Fruit fly (Drosophila melanogaster) whole organism, embryonic: ENCODE measurements around the gene GCS2alpha.
A peak's percentile ranks its signal among the peaks of the same experiment; 100 is the strongest.

Experiments used
- B-H2 ChIP-seq: fragments of 200-800 bp; sonication (Bioruptor generic); optimal IDR thresholded peaks from 2 replicates; lab custom pipeline; 2018; ENCODE audit warnings: missing biosample characterization, mild to moderate bottlenecking, missing genetic modification characterization
- CG11456 ChIP-seq: fragments of 200-800 bp; sonication (Bioruptor generic); IDR thresholded peaks from 3 replicates; pipeline ENCODE4 v1.3.6; 2022; ENCODE audit warnings: missing biosample characterization, missing genetic modification characterization
- CG11560 ChIP-seq: fragments of 200-800 bp; sonication (Bioruptor generic); IDR thresholded peaks from 3 replicates; pipeline ENCODE4 v1.3.6; 2022; ENCODE audit warnings: missing biosample characterization, missing genetic modification characterization
- CG13424 ChIP-seq: fragments of 200-800 bp; sonication (Bioruptor generic); optimal IDR thresholded peaks from 2 replicates; lab custom pipeline; 2019; ENCODE audit warnings: missing biosample characterization, mild to moderate bottlenecking, missing genetic modification characterization, moderate library complexity
- CG13775 ChIP-seq: fragments of 200-800 bp; sonication (Bioruptor generic); optimal IDR thresholded peaks from 3 replicates; lab custom pipeline; 2017; ENCODE audit warnings: missing biosample characterization, mild to moderate bottlenecking, missing genetic modification characterization
- CG14050 ChIP-seq: fragments of 200-800 bp; sonication (Bioruptor generic); IDR thresholded peaks from 3 replicates; pipeline ENCODE4 v1.3.6; 2022; ENCODE audit warnings: missing biosample characterization, missing genetic modification characterization
- CG14965 ChIP-seq: fragments of 200-800 bp; sonication (Bioruptor generic); optimal IDR thresholded peaks from 2 replicates; lab custom pipeline; 2016; ENCODE audit warnings: missing biosample characterization, missing genetic modification characterization, borderline replicate concordance
- CG15073 ChIP-seq: fragments of 200-800 bp; sonication (Bioruptor generic); optimal IDR thresholded peaks from 2 replicates; lab custom pipeline; 2016; ENCODE audit warnings: missing biosample characterization, missing genetic modification characterization
- CG2199 ChIP-seq: fragments of 200-800 bp; sonication (Bioruptor generic); IDR thresholded peaks from 3 replicates; pipeline ENCODE4 v1.3.6; 2022; ENCODE audit warnings: missing biosample characterization, missing genetic modification characterization
- CG34224 ChIP-seq: fragments of 200-800 bp; sonication (Bioruptor generic); IDR thresholded peaks from 3 replicates; pipeline ENCODE4 v1.3.6; 2022; ENCODE audit warnings: missing biosample characterization, missing genetic modification characterization; ENCODE audit not compliant: partially characterized antibody
- CG42726 ChIP-seq: fragments of 200-800 bp; sonication (Bioruptor generic); IDR thresholded peaks from 2 replicates; pipeline ENCODE4 v1.3.6; 2022; ENCODE audit warnings: missing biosample characterization, missing genetic modification characterization; ENCODE audit not compliant: partially characterized antibody
- CG7786 ChIP-seq: fragments of 200-800 bp; sonication (Bioruptor generic); optimal IDR thresholded peaks from 2 replicates; lab custom pipeline; 2016; ENCODE audit warnings: missing biosample characterization, missing genetic modification characterization
- CG8944 ChIP-seq: fragments of 200-800 bp; sonication (Bioruptor generic); optimal IDR thresholded peaks from 3 replicates; lab custom pipeline; 2016; ENCODE audit warnings: missing biosample characterization, missing genetic modification characterization
- Dll ChIP-seq: fragments of 200-800 bp; sonication (Bioruptor generic); IDR thresholded peaks from 4 replicates; pipeline ENCODE4 v1.3.6; 2022; ENCODE audit warnings: missing biosample characterization, missing genetic modification characterization; ENCODE audit not compliant: partially characterized antibody
- Doc2 ChIP-seq: fragments of 200-800 bp; sonication (Bioruptor generic); IDR thresholded peaks from 2 replicates; pipeline ENCODE4 v1.3.6; 2022; ENCODE audit warnings: missing biosample characterization, missing genetic modification characterization
- Doc3 ChIP-seq: fragments of 200-800 bp; sonication (Bioruptor generic); IDR thresholded peaks from 3 replicates; pipeline ENCODE4 v1.3.6; 2022; ENCODE audit warnings: missing biosample characterization, missing genetic modification characterization; ENCODE audit not compliant: partially characterized antibody
- E2f1 ChIP-seq: fragments of 200-800 bp; sonication (Bioruptor generic); IDR thresholded peaks from 2 replicates; pipeline ENCODE4 v1.3.6; 2022; ENCODE audit warnings: missing biosample characterization, missing genetic modification characterization
- HmgZ ChIP-seq: fragments of 200-800 bp; sonication (Bioruptor generic); optimal IDR thresholded peaks from 2 replicates; lab custom pipeline; 2018; ENCODE audit warnings: missing biosample characterization, mild to moderate bottlenecking, missing genetic modification characterization
- Lpt ChIP-seq: fragments of >200 bp; optimal IDR thresholded peaks from 2 replicates; lab custom pipeline; 2018; ENCODE audit warnings: missing biosample characterization, missing genetic modification characterization
- MESR4 ChIP-seq: fragments of 200-800 bp; sonication (Bioruptor generic); optimal IDR thresholded peaks from 2 replicates; lab custom pipeline; 2018; ENCODE audit warnings: missing biosample characterization, mild to moderate bottlenecking, missing genetic modification characterization, moderate library complexity
- Mrtf ChIP-seq: fragments of 200-800 bp; sonication (Bioruptor generic); IDR thresholded peaks from 3 replicates; pipeline ENCODE4 v1.3.6; 2022; ENCODE audit warnings: missing biosample characterization, missing genetic modification characterization
- NC2α ChIP-seq: fragments of 200-800 bp; sonication (Bioruptor generic); optimal IDR thresholded peaks from 2 replicates; lab custom pipeline; 2016; ENCODE audit warnings: missing biosample characterization, missing genetic modification characterization
- NFAT ChIP-seq: fragments of 200-800 bp; sonication (Bioruptor generic); IDR thresholded peaks from 2 replicates; pipeline ENCODE4 v1.3.6; 2022; ENCODE audit warnings: missing biosample characterization, missing genetic modification characterization
- Scr ChIP-seq: fragments of 200-800 bp; sonication (Bioruptor generic); IDR thresholded peaks from 2 replicates; pipeline ENCODE4 v1.3.6; 2022; ENCODE audit warnings: missing biosample characterization, missing genetic modification characterization; ENCODE audit not compliant: partially characterized antibody
- Sin3A ChIP-seq: fragments of >200 bp; optimal IDR thresholded peaks from 2 replicates; lab custom pipeline; 2018
- Sox100B ChIP-seq: fragments of 200-800 bp; sonication (Bioruptor generic); optimal IDR thresholded peaks from 3 replicates; lab custom pipeline; 2018; ENCODE audit warnings: missing biosample characterization, mild to moderate bottlenecking, missing genetic modification characterization
- Vsx1 ChIP-seq: fragments of 200-800 bp; sonication (Bioruptor generic); optimal IDR thresholded peaks from 2 replicates; lab custom pipeline; 2017; ENCODE audit warnings: missing biosample characterization, mild to moderate bottlenecking, missing genetic modification characterization, missing genetic modification reagents
- amos ChIP-seq: fragments of 200-800 bp; sonication (Bioruptor generic); IDR thresholded peaks from 2 replicates; pipeline ENCODE4 v1.3.6; 2022; ENCODE audit warnings: missing biosample characterization, missing genetic modification characterization; ENCODE audit not compliant: partially characterized antibody
- br ChIP-seq: fragments of >200 bp; optimal IDR thresholded peaks from 2 replicates; lab custom pipeline; 2017
- chm ChIP-seq: fragments of 200-800 bp; sonication (Bioruptor generic); IDR thresholded peaks from 2 replicates; pipeline ENCODE4 v1.3.6; 2022; ENCODE audit warnings: missing biosample characterization, missing genetic modification characterization
- croc ChIP-seq: fragments of 200-800 bp; sonication (Bioruptor generic); conservative IDR thresholded peaks from 3 replicates; pipeline ENCODE4 v1.3.6; 2022; ENCODE audit warnings: missing biosample characterization, missing genetic modification characterization
- emc ChIP-seq: fragments of 200-800 bp; sonication (Bioruptor generic); optimal IDR thresholded peaks from 2 replicates; lab custom pipeline; 2016; ENCODE audit warnings: missing biosample characterization, missing genetic modification characterization
- ewg ChIP-seq: fragments of 200-800 bp; sonication (Bioruptor generic); optimal IDR thresholded peaks from 3 replicates; lab custom pipeline; 2017; ENCODE audit warnings: mild to moderate bottlenecking, missing biosample characterization, missing genetic modification reagents, missing genetic modification characterization
- eyg ChIP-seq: fragments of 200-800 bp; sonication (Bioruptor generic); optimal IDR thresholded peaks from 3 replicates; lab custom pipeline; 2016; ENCODE audit warnings: missing biosample characterization, missing genetic modification characterization
- fd102C ChIP-seq: fragments of 200-800 bp; sonication (Bioruptor generic); optimal IDR thresholded peaks from 2 replicates; lab custom pipeline; 2018; ENCODE audit warnings: missing biosample characterization, mild to moderate bottlenecking, missing genetic modification characterization, moderate library complexity
- h ChIP-seq: fragments of >200 bp; optimal IDR thresholded peaks from 2 replicates; lab custom pipeline; 2017
- her ChIP-seq: fragments of 200-800 bp; sonication (Bioruptor generic); optimal IDR thresholded peaks from 2 replicates; lab custom pipeline; 2016; ENCODE audit warnings: missing biosample characterization, missing genetic modification characterization
- inv ChIP-seq: fragments of 200-800 bp; sonication (Bioruptor generic); IDR thresholded peaks from 2 replicates; pipeline ENCODE4 v1.3.6; 2022; ENCODE audit warnings: missing biosample characterization, missing genetic modification characterization; ENCODE audit not compliant: partially characterized antibody
- ken ChIP-seq: fragments of 200-800 bp; sonication (Bioruptor generic); IDR thresholded peaks from 3 replicates; pipeline ENCODE4 v1.3.6; 2022; ENCODE audit warnings: missing biosample characterization, missing genetic modification characterization
- mirr ChIP-seq: fragments of 200-800 bp; sonication (Bioruptor generic); optimal IDR thresholded peaks from 3 replicates; lab custom pipeline; 2018; ENCODE audit warnings: missing biosample characterization, mild to moderate bottlenecking, missing genetic modification characterization
- nerfin-1 ChIP-seq: fragments of 200-800 bp; sonication (Bioruptor generic); optimal IDR thresholded peaks from 3 replicates; lab custom pipeline; 2019; ENCODE audit warnings: missing biosample characterization, mild to moderate bottlenecking, missing genetic modification characterization, moderate library complexity
- nerfin-2 ChIP-seq: fragments of 200-800 bp; sonication (Bioruptor generic); IDR thresholded peaks from 2 replicates; pipeline ENCODE4 v1.3.6; 2022; ENCODE audit warnings: missing biosample characterization, missing genetic modification characterization; ENCODE audit not compliant: partially characterized antibody
- pan ChIP-seq, 4 experiments: fragments of >200 bp in 3 of 4; fragments of 200-800 bp in 1 of 4; sonication (Bioruptor generic) in 1 of 4; optimal IDR thresholded peaks in 3 of 4; IDR thresholded peaks in 1 of 4; 2 replicates each; pipeline versions ENCODE4 v1.3.6 to Lab custom; 2017 to 2022; ENCODE audit warnings: missing biosample characterization in 2 of 4, missing genetic modification characterization in 2 of 4, mixed read lengths in 1 of 4
- peb ChIP-seq: fragments of 200-800 bp; sonication (Bioruptor generic); IDR thresholded peaks from 2 replicates; pipeline ENCODE4 v1.3.6; 2022; ENCODE audit warnings: missing biosample characterization, missing genetic modification characterization
- ro ChIP-seq: fragments of 200-800 bp; sonication (Bioruptor generic); IDR thresholded peaks from 2 replicates; pipeline ENCODE4 v1.3.6; 2022; ENCODE audit warnings: missing biosample characterization, missing genetic modification characterization
- sc ChIP-seq, 3 experiments: fragments of >200 bp in 2 of 3; fragments of 200-800 bp in 1 of 3; sonication (Bioruptor generic) in 1 of 3; optimal IDR thresholded peaks; 2 replicates in 2 of 3; 3 replicates in 1 of 3; lab custom pipeline; 2017; ENCODE audit warnings: mild to moderate bottlenecking in 1 of 3, missing biosample characterization in 1 of 3, missing genetic modification characterization in 1 of 3, missing genetic modification reagents in 1 of 3
- sima ChIP-seq: fragments of 200-800 bp; sonication (Bioruptor generic); optimal IDR thresholded peaks from 2 replicates; lab custom pipeline; 2016; ENCODE audit warnings: missing biosample characterization, missing genetic modification characterization
- sr ChIP-seq: fragments of 200-800 bp; sonication (Bioruptor generic); IDR thresholded peaks from 3 replicates; pipeline ENCODE4 v1.3.6; 2022; ENCODE audit warnings: missing biosample characterization, missing genetic modification characterization
- toy ChIP-seq: fragments of 200-800 bp; sonication (Bioruptor generic); IDR thresholded peaks from 2 replicates; pipeline ENCODE4 v1.3.6; 2022; ENCODE audit warnings: missing biosample characterization, missing genetic modification characterization
- tup ChIP-seq: fragments of 200-800 bp; sonication (Bioruptor generic); optimal IDR thresholded peaks from 2 replicates; lab custom pipeline; 2016; ENCODE audit warnings: missing biosample characterization, mild to moderate bottlenecking, missing genetic modification characterization, moderate library complexity

GCS2alpha gene

dm6 chrX:21593907-21594306 is 11.2 kb downstream of the GCS2alpha start (continued):
- TF ChIP-seq Doc2 (no peak), sima (peak; percentile 33), inv (GFP tag; lab: Robert Waterston, UW) (no peak), tup (peak; percentile 68), CG14050 (GFP tag; lab: Robert Waterston, UW) (peak; percentile 60; the same call in 2 of the 3 replicates), Sin3A (no peak), CG13775 (GFP tag; lab: Kevin White, UChicago) (peak; percentile 80), Sox100B (GFP tag; lab: Kevin White, UChicago) (peak; percentile 75), CG7786 (GFP tag; lab: Kevin White, UChicago) (peak; percentile 79), chm (GFP tag; lab: Robert Waterston, UW) (peak; percentile 63; the same call in 1 of the 2 replicates), sr (peak; percentile 55; the same call in 2 of the 3 replicates), mirr (GFP tag; lab: Kevin White, UChicago) (no peak), amos (GFP tag; lab: Robert Waterston, UW) (no peak), br (lab: Kevin White, UChicago) (no peak), CG13424 (peak; percentile 88), ken (GFP tag; lab: Robert Waterston, UW) (peak; percentile 82), MESR4 (GFP tag; lab: Kevin White, UChicago) (peak; percentile 3), ewg (GFP tag; lab: Kevin White, UChicago) (peak; percentile 69), CG11456 (GFP tag; lab: Robert Waterston, UW) (peak; percentile 77), peb (GFP tag; lab: Robert Waterston, UW) (peak; percentile 67), ro (no peak; the same call in 1 of the 2 replicates), B-H2 (GFP tag; lab: Kevin White, UChicago) (no peak), sc (optimal IDR thresholded peaks at IDR 0.05; lab: Kevin White, UChicago) (no peak), sc (GFP tag; optimal IDR thresholded peaks at IDR 0.05; lab: Kevin White, UChicago) (peak; percentile 84), NC2α (GFP tag; lab: Kevin White, UChicago) (peak; percentile 56), Dll (GFP tag; lab: Robert Waterston, UW) (no peak), nerfin-2 (no peak), her (GFP tag; lab: Kevin White, UChicago) (peak; percentile 79), eyg (peak; percentile 62), Vsx1 (GFP tag; lab: Kevin White, UChicago) (peak; percentile 17), CG34224 (GFP tag; lab: Robert Waterston, UW) (no peak), E2f1 (GFP tag; lab: Robert Waterston, UW) (peak; percentile 73), emc (GFP tag; lab: Kevin White, UChicago) (peak; percentile 7), CG11560 (tag; lab: Robert Waterston, UW) (peak; percentile 72; the same call in 2 of the 3 replicates), Scr (GFP tag; lab: Robert Waterston, UW) (no peak), NFAT (GFP tag; lab: Robert Waterston, UW) (no peak), Mrtf (GFP tag; lab: Robert Waterston, UW) (peak; percentile 85), HmgZ (tag; lab: Kevin White, UChicago) (peak; percentile 48), CG2199 (GFP tag; lab: Robert Waterston, UW) (peak; percentile 76; the same call in 2 of the 3 replicates), toy (GFP tag; lab: Robert Waterston, UW) (0 out of 2 replicates have a peak, but pooled peaks have one; percentile 25), CG8944 (GFP tag; lab: Kevin White, UChicago) (peak; percentile 85), CG42726 (GFP tag; lab: Robert Waterston, UW) (no peak), Doc3 (no peak), CG14965 (GFP tag; lab: Kevin White, UChicago) (peak; percentile 32), nerfin-1 (peak; percentile 83), CG15073 (GFP tag; lab: Kevin White, UChicago) (peak; percentile 13), Lpt (GFP tag; lab: Kevin White, UChicago) (no peak), pan (optimal IDR thresholded peaks at IDR 0.05; lab: Kevin White, UChicago) (no peak), pan (GFP tag; optimal IDR thresholded peaks at IDR 0.05 in 1 of 2, IDR thresholded peaks at IDR 0.05 in 1 of 2) (peak in 1 of 2 experiments; percentile 83), croc (GFP tag; lab: Robert Waterston, UW) (peak; percentile 90), fd102C (GFP tag; lab: Kevin White, UChicago) (peak; percentile 74), h (lab: Kevin White, UChicago) (no peak)
